Worm (Caenorhabditis elegans) whole organism, L4 larva: ENCODE measurements around the gene srd-4.

Experiments used
- Y5F2A.4 ChIP-seq: fragments of 200-800 bp; sonication (Bioruptor generic); optimal IDR thresholded peaks from 2 replicates; lab custom pipeline; 2018; ENCODE audit warnings: mild to moderate bottlenecking, missing genetic modification characterization, missing compliant biosample characterization
- ceh-20 ChIP-seq: fragments of 200-800 bp; sonication (Bioruptor generic); IDR thresholded peaks from 2 replicates; pipeline ENCODE4 v1.3.6; 2022; ENCODE audit warnings: missing genetic modification reagents, missing genetic modification characterization, missing compliant biosample characterization
- lin-39 ChIP-seq: fragments of 150-350 bp; optimal IDR thresholded peaks from 2 replicates; lab custom pipeline; 2014; ENCODE audit warnings: missing biosample characterization, missing genetic modification reagents, missing genetic modification characterization
- mdl-1 ChIP-seq, 2 experiments: fragments of 150-350 bp in 1 of 2; sonication (generic microtip) in 1 of 2; optimal IDR thresholded peaks; 2 replicates each; lab custom pipeline; 2014 to 2017; ENCODE audit warnings: missing biosample characterization in 2 of 2, missing genetic modification characterization in 2 of 2
- nhr-10 ChIP-seq: fragments of 150-350 bp; optimal IDR thresholded peaks from 2 replicates; lab custom pipeline; 2014; ENCODE audit warnings: missing biosample characterization, missing genetic modification characterization
- nhr-237 ChIP-seq: sonication (generic microtip); optimal IDR thresholded peaks from 2 replicates; lab custom pipeline; 2017; ENCODE audit warnings: missing biosample characterization, missing genetic modification characterization
- pqm-1 ChIP-seq: sonication (generic microtip); optimal IDR thresholded peaks from 2 replicates; lab custom pipeline; 2017; ENCODE audit warnings: missing biosample characterization, missing genetic modification characterization
- ztf-11 ChIP-seq: fragments of 150-350 bp; optimal IDR thresholded peaks from 2 replicates; lab custom pipeline; 2014; ENCODE audit warnings: missing biosample characterization, missing genetic modification characterization

ce11 chrV:12170114-12170513 is 14.6 kb upstream of the srd-4 start, which contains the start of gene ZK863.1:
- TF ChIP-seq nhr-10 (tag; lab: Kevin White, UChicago) (no peak), lin-39 (no peak), nhr-237 (tag; lab: Kevin White, UChicago) (no peak), ceh-20 (GFP tag; lab: Robert Waterston, UW) (no peak), ztf-11 (tag; lab: Kevin White, UChicago) (no peak), Y5F2A.4 (GFP tag; lab: Kevin White, UChicago) (no peak), pqm-1 (tag; lab: Kevin White, UChicago) (no peak), mdl-1 (tag; optimal IDR thresholded peaks at IDR 0.05; lab: Kevin White, UChicago) (no peak)
